Worm (Caenorhabditis elegans) whole organism, L3 larva: ENCODE data around the gene T20G5.13.

Experiments used
- aly-2 ChIP-seq: fragments of 150-350 bp; optimal IDR thresholded peaks from 2 replicates; lab custom pipeline; 2014; ENCODE audit warnings: missing biosample characterization, missing genetic modification characterization
- ceh-16 ChIP-seq: sonication (generic microtip); optimal IDR thresholded peaks from 2 replicates; lab custom pipeline; 2017; ENCODE audit warnings: missing biosample characterization, missing genetic modification characterization
- ceh-28 ChIP-seq: fragments of 150-350 bp; optimal IDR thresholded peaks from 2 replicates; lab custom pipeline; 2014; ENCODE audit warnings: missing biosample characterization, missing genetic modification reagents, missing genetic modification characterization
- ceh-82 ChIP-seq: fragments of 150-350 bp; optimal IDR thresholded peaks from 2 replicates; lab custom pipeline; 2014; ENCODE audit warnings: missing biosample characterization, missing genetic modification characterization
- ceh-9 ChIP-seq: sonication (generic microtip); optimal IDR thresholded peaks from 2 replicates; lab custom pipeline; 2018; ENCODE audit warnings: missing biosample characterization, missing genetic modification characterization
- daf-12 ChIP-seq: fragments of 150-350 bp; optimal IDR thresholded peaks from 2 replicates; lab custom pipeline; 2014; ENCODE audit warnings: missing biosample characterization, missing genetic modification reagents, missing genetic modification characterization
- egl-27 ChIP-seq: sonication (generic microtip); optimal IDR thresholded peaks from 4 replicates; lab custom pipeline; 2017; ENCODE audit warnings: missing biosample characterization, missing genetic modification reagents, missing genetic modification characterization
- egl-5 ChIP-seq: fragments of 150-350 bp; optimal IDR thresholded peaks from 2 replicates; lab custom pipeline; 2017; ENCODE audit warnings: missing biosample characterization, missing genetic modification reagents, missing genetic modification characterization, inconsistent platforms
- elt-1 ChIP-seq: fragments of 150-350 bp; optimal IDR thresholded peaks from 2 replicates; lab custom pipeline; 2014; ENCODE audit warnings: missing biosample characterization, missing genetic modification characterization
- elt-3 ChIP-seq, 3 experiments: fragments of 150-350 bp in 1 of 3; sonication (generic microtip) in 2 of 3; optimal IDR thresholded peaks; 2 replicates in 2 of 3; 4 replicates in 1 of 3; lab custom pipeline; 2014 to 2017; ENCODE audit warnings: missing biosample characterization in 3 of 3, missing genetic modification characterization in 3 of 3
- eor-1 ChIP-seq, 2 experiments: fragments of 150-350 bp; optimal IDR thresholded peaks; 2 replicates each; lab custom pipeline; 2014 to 2018; ENCODE audit warnings: missing biosample characterization in 2 of 2, missing genetic modification characterization in 2 of 2
- fkh-10 ChIP-seq: sonication (generic microtip); optimal IDR thresholded peaks from 2 replicates; lab custom pipeline; 2017; ENCODE audit warnings: missing biosample characterization, missing genetic modification reagents, missing genetic modification characterization
- fos-1 ChIP-seq: fragments of 150-350 bp; optimal IDR thresholded peaks from 2 replicates; lab custom pipeline; 2014; ENCODE audit warnings: missing biosample characterization, missing genetic modification characterization
- hmg-11 ChIP-seq: sonication (generic microtip); optimal IDR thresholded peaks from 2 replicates; lab custom pipeline; 2016; ENCODE audit warnings: missing genetic modification characterization, missing compliant biosample characterization
- lin-39 ChIP-seq: fragments of 150-350 bp; optimal IDR thresholded peaks from 2 replicates; lab custom pipeline; 2018; ENCODE audit warnings: missing biosample characterization, missing genetic modification reagents, missing genetic modification characterization
- mdl-1 ChIP-seq: fragments of 150-350 bp; optimal IDR thresholded peaks from 2 replicates; lab custom pipeline; 2014; ENCODE audit warnings: missing biosample characterization, missing genetic modification characterization
- mml-1 ChIP-seq: fragments of 150-350 bp; sonication (generic microtip); optimal IDR thresholded peaks from 3 replicates; lab custom pipeline; 2014; ENCODE audit warnings: missing biosample characterization, missing genetic modification characterization
- nfya-1 ChIP-seq: sonication (generic microtip); optimal IDR thresholded peaks from 2 replicates; lab custom pipeline; 2017; ENCODE audit warnings: missing genetic modification characterization, mild to moderate bottlenecking, missing compliant biosample characterization, antibody characterized with exemption, moderate library complexity; ENCODE audit not compliant: insufficient read depth
- nhr-12 ChIP-seq: fragments of 150-350 bp; optimal IDR thresholded peaks from 2 replicates; lab custom pipeline; 2014; ENCODE audit warnings: missing biosample characterization, missing genetic modification characterization
- nhr-23 ChIP-seq: fragments of 150-350 bp; optimal IDR thresholded peaks from 2 replicates; lab custom pipeline; 2014; ENCODE audit warnings: missing biosample characterization, missing genetic modification reagents, missing genetic modification characterization
- nhr-237 ChIP-seq: fragments of 150-350 bp; optimal IDR thresholded peaks from 2 replicates; lab custom pipeline; 2014; ENCODE audit warnings: missing biosample characterization, missing genetic modification characterization
- nhr-25 ChIP-seq: sonication (generic microtip); optimal IDR thresholded peaks from 2 replicates; lab custom pipeline; 2017; ENCODE audit warnings: missing biosample characterization, missing genetic modification characterization
- nhr-28 ChIP-seq: fragments of 150-350 bp; optimal IDR thresholded peaks from 2 replicates; lab custom pipeline; 2014; ENCODE audit warnings: missing biosample characterization, missing genetic modification characterization
- nhr-67 ChIP-seq: fragments of 150-350 bp; optimal IDR thresholded peaks from 2 replicates; lab custom pipeline; 2014; ENCODE audit warnings: missing biosample characterization, missing genetic modification characterization
- nhr-77 ChIP-seq: fragments of 150-350 bp; optimal IDR thresholded peaks from 2 replicates; lab custom pipeline; 2014; ENCODE audit warnings: missing biosample characterization, missing genetic modification characterization
- pha-4 ChIP-seq: fragments of 150-350 bp; optimal IDR thresholded peaks from 2 replicates; lab custom pipeline; 2014; ENCODE audit warnings: missing biosample characterization, missing genetic modification reagents, missing genetic modification characterization
- pqm-1 ChIP-seq: fragments of 150-350 bp; optimal IDR thresholded peaks from 2 replicates; lab custom pipeline; 2017; ENCODE audit warnings: missing biosample characterization, missing genetic modification characterization, inconsistent platforms
- sea-2 ChIP-seq: fragments of 150-350 bp; sonication (generic microtip); optimal IDR thresholded peaks from 4 replicates; lab custom pipeline; 2014; ENCODE audit warnings: missing biosample characterization, missing genetic modification reagents, missing genetic modification characterization
- skn-1 ChIP-seq: fragments of 150-350 bp; optimal IDR thresholded peaks from 2 replicates; lab custom pipeline; 2014; ENCODE audit warnings: missing biosample characterization, missing genetic modification characterization
- snpc-4 ChIP-seq: fragments of 150-350 bp; optimal IDR thresholded peaks from 2 replicates; lab custom pipeline; 2014; ENCODE audit warnings: missing biosample characterization, missing genetic modification characterization
- unc-39 ChIP-seq: sonication (generic microtip); optimal IDR thresholded peaks from 4 replicates; lab custom pipeline; 2017; ENCODE audit warnings: missing biosample characterization, missing genetic modification characterization
- zag-1 ChIP-seq: fragments of 150-350 bp; optimal IDR thresholded peaks from 2 replicates; lab custom pipeline; 2014; ENCODE audit warnings: missing biosample characterization, missing genetic modification characterization
- ztf-4 ChIP-seq: fragments of 150-350 bp; optimal IDR thresholded peaks from 2 replicates; lab custom pipeline; 2014; ENCODE audit warnings: missing biosample characterization, missing genetic modification characterization

Gene T20G5.13

DNA sequence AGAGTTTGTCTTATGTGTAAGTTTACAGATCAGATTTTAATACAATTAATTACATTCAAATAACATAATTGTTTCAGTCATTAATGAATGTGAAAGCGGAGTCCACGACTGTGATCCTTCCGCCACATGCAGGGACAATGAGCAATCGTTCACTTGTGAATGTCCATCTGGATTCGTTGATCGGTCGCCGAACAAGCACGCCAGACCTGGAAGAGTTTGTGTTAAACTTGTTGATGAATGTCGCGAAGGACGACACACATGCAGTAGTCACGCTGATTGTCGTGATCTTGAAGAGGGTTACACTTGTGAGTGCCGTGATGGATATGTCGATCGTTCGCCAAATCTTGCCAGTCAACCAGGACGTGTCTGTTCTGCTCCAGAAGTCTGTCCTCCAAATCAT lies 22.6 kb downstream of the T20G5.13 start:
- TF ChIP-seq fkh-10 (GFP tag; lab: Kevin White, UChicago) (no peak), nhr-25 (tag; lab: Kevin White, UChicago) (no peak), egl-5 (tag; lab: Kevin White, UChicago) (no peak), nhr-237 (tag; lab: Kevin White, UChicago) (no peak), lin-39 (tag; lab: Kevin White, UChicago) (no peak), zag-1 (tag; lab: Kevin White, UChicago) (no peak), sea-2 (GFP tag; lab: Kevin White, UChicago) (no peak), aly-2 (tag; lab: Kevin White, UChicago) (no peak), ceh-9 (tag; lab: Kevin White, UChicago) (no peak), nhr-67 (tag; lab: Kevin White, UChicago) (no peak), nhr-28 (tag; lab: Kevin White, UChicago) (no peak)

ce11 chrIII:10178023-10178422 lies 23.1 kb downstream of the T20G5.13 start:
- no peak for TF ChIP-seq fos-1 (tag; lab: Kevin White, UChicago)
- TF ChIP-seq unc-39 (tag; lab: Kevin White, UChicago) = no peak
- TF ChIP-seq mdl-1 (tag; lab: Kevin White, UChicago) = no peak
- no peak for TF ChIP-seq egl-5 (tag; lab: Kevin White, UChicago)
- TF ChIP-seq nhr-12 (tag; lab: Kevin White, UChicago) = no peak

DNA sequence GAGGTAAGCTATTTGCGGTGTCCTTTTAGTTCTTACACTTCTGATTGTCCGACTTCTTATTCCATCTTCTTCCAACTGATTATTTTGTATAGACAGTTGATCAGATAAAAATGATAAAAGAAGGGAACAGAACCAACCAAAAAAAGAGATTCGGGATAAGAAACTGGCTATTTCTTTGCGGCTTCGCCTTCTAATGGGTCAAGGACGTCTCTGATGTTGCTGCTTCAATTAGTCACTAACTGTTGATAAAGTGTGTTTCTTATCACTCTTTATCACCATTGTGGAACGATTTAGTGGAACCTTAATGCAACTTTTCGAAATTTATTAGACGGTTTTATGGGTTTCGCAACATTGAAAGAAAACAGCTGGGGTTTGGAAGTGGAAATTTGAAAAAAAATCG lies 30.9 kb downstream of the T20G5.13 start:
- TF ChIP-seq snpc-4 (tag; lab: Kevin White, UChicago) = no peak
- TF ChIP-seq nhr-12 (tag; lab: Kevin White, UChicago) = no peak
- TF ChIP-seq nhr-25 (tag; lab: Kevin White, UChicago) = peak; percentile 66
- peak in 2 of 3 experiments; percentile 56 to 95 for TF ChIP-seq elt-3 (tag; optimal IDR thresholded peaks at IDR 0.05; lab: Kevin White, UChicago)
- no peak for TF ChIP-seq ztf-4
- no peak for TF ChIP-seq ceh-9 (tag; lab: Kevin White, UChicago)
- no peak for TF ChIP-seq egl-27 (tag; lab: Kevin White, UChicago)
- no peak for TF ChIP-seq nhr-77 (tag; lab: Kevin White, UChicago)
- TF ChIP-seq skn-1 (tag; lab: Kevin White, UChicago) = no peak
- peak; percentile 81 for TF ChIP-seq nhr-23
- no peak for TF ChIP-seq elt-1 (tag; lab: Kevin White, UChicago)

- TF ChIP-seq aly-2 (tag; lab: Kevin White, UChicago) = no peak
- TF ChIP-seq ztf-4 = no peak
- TF ChIP-seq ceh-82 (tag; lab: Kevin White, UChicago) = no peak
These were observed 40.8 kb downstream of the T20G5.13 start, which contains the start of the genes K08E5.5 and mua-3 for ce11 chrIII:10160385-10160784. Gene K08E5.5, minus strand, starts transcription at chrIII:10160485. Gene mua-3, plus strand, starts transcription at chrIII:10160697.

DNA sequence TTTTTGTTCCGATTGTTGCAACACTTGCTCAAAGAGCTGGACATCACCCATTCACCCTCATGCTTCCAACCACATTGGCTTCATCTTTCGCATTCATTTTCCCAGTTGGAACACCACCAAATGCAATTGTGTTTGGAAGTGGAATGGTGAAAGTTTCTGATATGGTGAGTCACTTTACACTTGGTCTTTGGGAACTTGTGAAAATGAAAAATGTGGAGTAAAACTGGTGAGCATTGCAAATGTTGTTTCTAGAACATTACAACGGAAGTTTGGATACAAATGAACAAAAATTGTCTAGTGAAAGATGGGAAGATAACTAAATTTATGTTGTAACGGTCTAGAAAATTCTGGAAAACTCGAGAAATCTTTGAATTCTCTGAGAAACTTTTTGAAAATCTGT lies 44.9 kb downstream of the T20G5.13 start:
- TF ChIP-seq daf-12 (no peak), eor-1 (tag; optimal IDR thresholded peaks at IDR 0.05; lab: Kevin White, UChicago) (no peak), ceh-16 (no peak), ceh-28 (no peak), snpc-4 (tag; lab: Kevin White, UChicago) (no peak), nfya-1 (no peak), egl-5 (tag; lab: Kevin White, UChicago) (no peak), fos-1 (tag; lab: Kevin White, UChicago) (no peak), unc-39 (tag; lab: Kevin White, UChicago) (no peak)

DNA sequence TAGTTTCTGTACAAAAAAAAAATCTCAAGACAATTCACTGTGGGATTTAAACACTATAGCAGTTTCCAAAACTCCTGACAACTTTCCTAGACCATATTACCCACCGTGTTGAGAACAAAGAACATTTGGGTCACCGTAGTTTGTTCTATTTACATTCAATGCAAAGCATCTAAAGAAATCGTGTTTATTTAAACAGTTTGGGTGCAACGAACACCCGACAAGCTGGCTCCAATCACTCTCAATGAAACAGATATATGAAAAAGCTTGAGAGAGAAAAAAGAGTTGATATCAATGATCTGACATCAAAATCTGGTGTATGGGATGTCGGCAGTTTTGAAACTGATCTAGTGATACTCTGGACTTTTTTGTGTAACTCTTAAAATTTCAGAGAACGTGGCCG lies 46.1 kb downstream of the T20G5.13 start:
- no peak for TF ChIP-seq egl-27 (tag; lab: Kevin White, UChicago)
- peak; percentile 93 for TF ChIP-seq pha-4 (tag; lab: Kevin White, UChicago)
- no peak for TF ChIP-seq fkh-10 (GFP tag; lab: Kevin White, UChicago)
- TF ChIP-seq nfya-1 = peak; percentile 28
- TF ChIP-seq ceh-16 = no peak
- TF ChIP-seq, all 47 proteins: peak for 2

- TF ChIP-seq pqm-1 (tag; lab: Kevin White, UChicago) (no peak), hmg-11 (peak; percentile 18), mml-1 (tag; lab: Kevin White, UChicago) (no peak), fkh-10 (GFP tag; lab: Kevin White, UChicago) (peak; percentile 16), nfya-1 (peak; percentile 62), lin-39 (tag; lab: Kevin White, UChicago) (peak; percentile 69), ceh-16 (no peak), ceh-82 (tag; lab: Kevin White, UChicago) (peak; percentile 42)
These were observed 48.1 kb downstream of the T20G5.13 start for ce11 chrIII:10153003-10153402.
